Fruit fly (Drosophila melanogaster): ENCODE data around the gene CG12025.

DNA sequence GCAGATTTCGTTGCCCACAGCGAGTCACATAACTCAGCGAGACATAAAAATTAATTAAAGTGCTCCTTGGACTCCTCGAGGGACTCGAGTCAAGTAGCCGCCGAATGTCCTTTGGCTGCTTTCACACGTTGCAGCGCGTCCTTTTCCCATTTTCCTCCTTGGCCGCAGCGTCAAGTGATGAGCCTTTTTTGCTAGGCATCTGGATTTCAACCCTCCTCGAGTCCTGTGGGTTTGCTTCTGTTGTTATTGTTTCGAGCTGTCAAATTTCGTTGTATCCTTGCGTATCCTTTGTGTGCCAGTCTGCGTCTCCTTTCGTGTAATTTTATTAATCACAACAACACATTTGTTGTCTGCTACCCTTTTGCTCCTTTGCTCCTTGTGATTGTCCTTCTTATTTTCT lies 51.4 kb downstream of the CG12025 start:
- no peak for TF ChIP-seq CG8478 (optimal IDR thresholded peaks at IDR 0.05)
- TF ChIP-seq Dll (optimal IDR thresholded peaks at IDR 0.05): no peak

All from whole organism.